Fruit fly (Drosophila melanogaster) whole organism: Measurements from ENCODE around the gene MP1.

ENCODE experiments used
- CG8478 ChIP-seq: fragments of >200 bp; optimal IDR thresholded peaks from 2 replicates; lab custom pipeline; 2018; ENCODE audit warnings: inconsistent platforms
- pan ChIP-seq: fragments of >200 bp; optimal IDR thresholded peaks from 2 replicates; lab custom pipeline; 2017

DNA sequence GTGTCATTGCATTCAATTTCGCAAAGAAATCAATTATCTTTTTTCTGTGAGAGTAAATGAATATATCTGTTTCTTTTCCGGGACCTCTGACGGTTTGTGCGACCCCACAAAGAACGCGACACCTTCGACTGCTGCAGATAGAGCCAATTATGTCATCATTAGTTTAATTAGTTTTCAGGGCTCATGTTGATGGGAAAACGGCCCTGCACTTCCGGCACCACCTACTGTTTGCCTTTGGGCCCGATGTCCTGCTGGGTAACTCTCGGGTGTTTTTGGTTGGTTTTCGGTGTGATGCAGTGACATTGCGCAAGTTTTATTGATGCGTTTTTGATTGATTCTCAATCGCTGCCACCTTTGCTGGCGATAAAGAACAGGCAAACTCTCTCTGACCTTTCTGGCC, 32.5 kb downstream of the MP1 start:
- TF ChIP-seq pan (lab: Kevin White, UChicago) (no peak), CG8478 (lab: Kevin White, UChicago) (no peak)
